Worm (Caenorhabditis elegans) whole organism, L4 larva: Measurements from ENCODE around the gene clhm-1.
A peak's percentile ranks its signal among the peaks of the same experiment; 100 is the strongest.

Source experiments
- F10B5.3 ChIP-seq: sonication (generic microtip); optimal IDR thresholded peaks from 2 replicates; lab custom pipeline; 2016; ENCODE audit warnings: mild to moderate bottlenecking, missing genetic modification characterization, missing compliant biosample characterization
- F44E2.7 ChIP-seq: fragments of 200-800 bp; sonication (Bioruptor generic); IDR thresholded peaks from 2 replicates; pipeline ENCODE4 v2.1.2; 2022; ENCODE audit warnings: missing genetic modification characterization, missing compliant biosample characterization
- F49E8.2 ChIP-seq: sonication (generic microtip); optimal IDR thresholded peaks from 2 replicates; lab custom pipeline; 2016; ENCODE audit warnings: missing compliant biosample characterization, mild to moderate bottlenecking, missing genetic modification characterization, borderline replicate concordance
- R02D3.7 ChIP-seq: fragments of 150-350 bp; sonication (generic microtip); optimal IDR thresholded peaks from 3 replicates; lab custom pipeline; 2014; ENCODE audit warnings: missing biosample characterization, missing genetic modification characterization
- Y5F2A.4 ChIP-seq: fragments of 200-800 bp; sonication (Bioruptor generic); optimal IDR thresholded peaks from 2 replicates; lab custom pipeline; 2018; ENCODE audit warnings: mild to moderate bottlenecking, missing genetic modification characterization, missing compliant biosample characterization
- Y75B8A.6 ChIP-seq: fragments of 200-800 bp; sonication (Bioruptor generic); IDR thresholded peaks from 2 replicates; pipeline ENCODE4 v1.3.6; 2022; ENCODE audit warnings: missing genetic modification reagents, missing genetic modification characterization, missing compliant biosample characterization
- ZK337.2 ChIP-seq: fragments of 200-800 bp; sonication (Bioruptor generic); IDR thresholded peaks from 2 replicates; pipeline ENCODE4 v1.3.6; 2022; ENCODE audit warnings: missing genetic modification reagents, missing genetic modification characterization, missing compliant biosample characterization
- aha-1 ChIP-seq: fragments of 150-350 bp; peaks from one replicate; lab custom pipeline; 2014; ENCODE audit warnings: missing biosample characterization, missing genetic modification characterization
- ama-1 ChIP-seq: fragments of 150-350 bp; optimal IDR thresholded peaks from 2 replicates; lab custom pipeline; 2014; ENCODE audit warnings: inconsistent platforms, mixed read lengths
- ceh-20 ChIP-seq: fragments of 200-800 bp; sonication (Bioruptor generic); IDR thresholded peaks from 2 replicates; pipeline ENCODE4 v1.3.6; 2022; ENCODE audit warnings: missing genetic modification reagents, missing genetic modification characterization, missing compliant biosample characterization
- ceh-82 ChIP-seq: sonication (generic microtip); optimal IDR thresholded peaks from 2 replicates; lab custom pipeline; 2017; ENCODE audit warnings: missing biosample characterization, missing genetic modification characterization
- ces-1 ChIP-seq: fragments of 150-350 bp; sonication (generic microtip); optimal IDR thresholded peaks from 4 replicates; lab custom pipeline; 2014; ENCODE audit warnings: missing biosample characterization, missing genetic modification reagents, missing genetic modification characterization
- ctbp-1 ChIP-seq: fragments of 200-800 bp; sonication (Bioruptor generic); IDR thresholded peaks from 2 replicates; pipeline ENCODE4 v1.3.6; 2022; ENCODE audit warnings: missing genetic modification reagents, missing genetic modification characterization, missing compliant biosample characterization
- daf-16 ChIP-seq, 3 experiments: sonication (generic microtip); optimal IDR thresholded peaks; 2 replicates each; lab custom pipeline; 2016 to 2017; ENCODE audit warnings: missing genetic modification characterization in 3 of 3, missing genetic modification reagents in 3 of 3, mild to moderate bottlenecking in 2 of 3, missing compliant biosample characterization in 2 of 3, missing biosample characterization in 1 of 3, moderate library complexity in 1 of 3
- egl-27 ChIP-seq: sonication (generic microtip); optimal IDR thresholded peaks from 3 replicates; lab custom pipeline; 2017; ENCODE audit warnings: missing biosample characterization, missing genetic modification reagents, missing genetic modification characterization
- fkh-10 ChIP-seq: fragments of 150-350 bp; optimal IDR thresholded peaks from 2 replicates; lab custom pipeline; 2014; ENCODE audit warnings: missing biosample characterization, missing genetic modification reagents, missing genetic modification characterization
- fos-1 ChIP-seq: fragments of 150-350 bp; optimal IDR thresholded peaks from 2 replicates; lab custom pipeline; 2014; ENCODE audit warnings: missing biosample characterization, missing genetic modification characterization
- hlh-11 ChIP-seq: fragments of 200-800 bp; sonication (Bioruptor generic); optimal IDR thresholded peaks from 2 replicates; lab custom pipeline; 2018; ENCODE audit warnings: mild to moderate bottlenecking, missing genetic modification characterization, missing compliant biosample characterization
- lin-13 ChIP-seq: fragments of 150-350 bp; optimal IDR thresholded peaks from 2 replicates; lab custom pipeline; 2014; ENCODE audit warnings: missing biosample characterization, missing genetic modification reagents, missing genetic modification characterization
- lin-38 ChIP-seq: fragments of 200-800 bp; sonication (Bioruptor generic); IDR thresholded peaks from 2 replicates; pipeline ENCODE4 v1.3.6; 2022; ENCODE audit warnings: missing genetic modification reagents, missing genetic modification characterization, missing compliant biosample characterization
- lir-3 ChIP-seq: sonication (generic microtip); optimal IDR thresholded peaks from 2 replicates; lab custom pipeline; 2016; ENCODE audit warnings: mild to moderate bottlenecking, missing genetic modification characterization, missing compliant biosample characterization
- madf-5 ChIP-seq, 2 experiments: fragments of 200-800 bp; sonication (Bioruptor generic); IDR thresholded peaks; 2 replicates each; pipeline ENCODE4 v1.3.6; 2022; ENCODE audit warnings: missing compliant biosample characterization in 2 of 2, missing genetic modification characterization in 2 of 2
- mdt-29 ChIP-seq: fragments of 200-800 bp; sonication (Bioruptor generic); IDR thresholded peaks from 2 replicates; pipeline ENCODE4 v1.3.6; 2022; ENCODE audit warnings: missing genetic modification reagents, missing genetic modification characterization, missing compliant biosample characterization
- mep-1 ChIP-seq: fragments of 150-350 bp; sonication (generic microtip); optimal IDR thresholded peaks from 3 replicates; lab custom pipeline; 2014; ENCODE audit warnings: missing biosample characterization, missing genetic modification characterization
- nhr-10 ChIP-seq: fragments of 150-350 bp; optimal IDR thresholded peaks from 2 replicates; lab custom pipeline; 2014; ENCODE audit warnings: missing biosample characterization, missing genetic modification characterization
- nhr-111 ChIP-seq: fragments of 200-800 bp; sonication (Bioruptor generic); optimal IDR thresholded peaks from 2 replicates; lab custom pipeline; 2018; ENCODE audit warnings: mild to moderate bottlenecking, missing genetic modification characterization, missing compliant biosample characterization
- nhr-28 ChIP-seq: fragments of 150-350 bp; optimal IDR thresholded peaks from 2 replicates; lab custom pipeline; 2014; ENCODE audit warnings: missing biosample characterization, missing genetic modification characterization
- nhr-41 ChIP-seq: fragments of 200-800 bp; sonication (Bioruptor generic); IDR thresholded peaks from 2 replicates; pipeline ENCODE4 v1.3.6; 2022; ENCODE audit warnings: missing genetic modification reagents, missing genetic modification characterization, missing compliant biosample characterization
- nhr-48 ChIP-seq: sonication (generic microtip); optimal IDR thresholded peaks from 2 replicates; lab custom pipeline; 2016; ENCODE audit warnings: mild to moderate bottlenecking, missing genetic modification characterization, missing compliant biosample characterization
- pha-4 ChIP-seq, 2 experiments: fragments of 150-350 bp in 1 of 2; fragments of 200-800 bp in 1 of 2; sonication (Bioruptor generic) in 1 of 2; IDR thresholded peaks in 1 of 2; optimal IDR thresholded peaks in 1 of 2; 2 replicates each; pipeline versions ENCODE4 v1.3.6 to Lab custom; 2014 to 2022; ENCODE audit warnings: missing genetic modification characterization in 2 of 2, missing genetic modification reagents in 2 of 2, missing biosample characterization in 1 of 2, missing compliant biosample characterization in 1 of 2
- php-3 ChIP-seq: fragments of 200-800 bp; sonication (Bioruptor generic); IDR thresholded peaks from 2 replicates; pipeline ENCODE4 v1.3.6; 2022; ENCODE audit warnings: missing genetic modification reagents, missing genetic modification characterization, missing compliant biosample characterization
- pqm-1 ChIP-seq: sonication (generic microtip); optimal IDR thresholded peaks from 2 replicates; lab custom pipeline; 2017; ENCODE audit warnings: missing biosample characterization, missing genetic modification characterization
- rbr-2 ChIP-seq: sonication (generic microtip); optimal IDR thresholded peaks from 2 replicates; lab custom pipeline; 2016; ENCODE audit warnings: missing genotype, missing genetic modification characterization, missing compliant biosample characterization
- sdz-12 ChIP-seq: fragments of 200-800 bp; sonication (Bioruptor generic); optimal IDR thresholded peaks from 2 replicates; lab custom pipeline; 2018; ENCODE audit warnings: mild to moderate bottlenecking, missing genetic modification characterization, missing compliant biosample characterization
- set-16 ChIP-seq: fragments of 200-800 bp; sonication (Bioruptor generic); IDR thresholded peaks from 2 replicates; pipeline ENCODE4 v1.3.6; 2022; ENCODE audit warnings: missing genetic modification reagents, missing genetic modification characterization, missing compliant biosample characterization
- skn-1 ChIP-seq: fragments of 150-350 bp; optimal IDR thresholded peaks from 2 replicates; lab custom pipeline; 2014; ENCODE audit warnings: missing biosample characterization, missing genetic modification characterization
- snpc-1.2 ChIP-seq: fragments of 200-800 bp; sonication (Bioruptor generic); IDR thresholded peaks from 2 replicates; pipeline ENCODE4 v1.3.6; 2022; ENCODE audit warnings: missing genetic modification reagents, missing genetic modification characterization, missing compliant biosample characterization
- spr-1 ChIP-seq: sonication (generic microtip); optimal IDR thresholded peaks from 2 replicates; lab custom pipeline; 2016; ENCODE audit warnings: mild to moderate bottlenecking, missing genetic modification characterization, missing compliant biosample characterization
- spr-3 ChIP-seq: fragments of 200-800 bp; sonication (Bioruptor generic); optimal IDR thresholded peaks from 2 replicates; lab custom pipeline; 2018; ENCODE audit warnings: mild to moderate bottlenecking, missing genetic modification characterization, missing compliant biosample characterization
- unc-62 ChIP-seq, 3 experiments: fragments of 150-350 bp in 1 of 3; sonication (generic microtip); optimal IDR thresholded peaks in 2 of 3; peaks in 1 of 3; 1 replicate in 1 of 3; 2 replicates in 2 of 3; lab custom pipeline; 2014 to 2017; ENCODE audit warnings: missing biosample characterization in 3 of 3, missing genetic modification characterization in 3 of 3, missing genetic modification reagents in 3 of 3, missing genotype in 1 of 3
- vab-7 ChIP-seq: fragments of 200-800 bp; sonication (Bioruptor generic); IDR thresholded peaks from 2 replicates; pipeline ENCODE4 v1.3.6; 2022; ENCODE audit warnings: missing genetic modification reagents, missing genetic modification characterization, missing compliant biosample characterization
- zfp-3 ChIP-seq: fragments of 200-800 bp; sonication (Bioruptor generic); conservative IDR thresholded peaks from 2 replicates; pipeline ENCODE4 v1.3.6; 2022; ENCODE audit warnings: missing genetic modification reagents, missing genetic modification characterization, missing compliant biosample characterization
- zip-11 ChIP-seq: fragments of 200-800 bp; sonication (Bioruptor generic); IDR thresholded peaks from 2 replicates; pipeline ENCODE4 v1.3.6; 2022; ENCODE audit warnings: missing genetic modification characterization, missing compliant biosample characterization
- zip-2 ChIP-seq: fragments of 150-350 bp; optimal IDR thresholded peaks from 2 replicates; lab custom pipeline; 2014; ENCODE audit warnings: missing biosample characterization, missing genetic modification characterization
- ztf-7 ChIP-seq: fragments of 150-350 bp; optimal IDR thresholded peaks from 2 replicates; lab custom pipeline; 2014; ENCODE audit warnings: missing biosample characterization, missing genetic modification characterization

The clhm-1 gene

ce11 chrII:6829108-6829507 is 41.7 kb downstream of the clhm-1 start (continued):
- no peak for TF ChIP-seq mdt-29 (GFP tag; lab: Robert Waterston, UW)
- TF ChIP-seq lin-38: no peak
- no peak for TF ChIP-seq F49E8.2
- peak; percentile 79 for TF ChIP-seq hlh-11 (tag; lab: Kevin White, UChicago)
- TF ChIP-seq Y75B8A.6 (GFP tag; lab: Robert Waterston, UW): no peak
- no peak for TF ChIP-seq ceh-82 (tag; lab: Kevin White, UChicago)
- peak; percentile 55 for TF ChIP-seq pqm-1
- TF ChIP-seq unc-62 (GFP tag; optimal IDR thresholded peaks at IDR 0.05 in 1 of 2; lab: Kevin White, UChicago): peak in 1 of 2 experiments; percentile 99
- TF ChIP-seq unc-62 (tag; optimal IDR thresholded peaks at IDR 0.05; lab: Kevin White, UChicago): no peak
- no peak for TF ChIP-seq F10B5.3 (tag; lab: Kevin White, UChicago)
- TF ChIP-seq daf-16 (GFP tag; optimal IDR thresholded peaks at IDR 0.05; lab: Kevin White, UChicago): no peak
- peak; percentile 36 for TF ChIP-seq daf-16 (tag; optimal IDR thresholded peaks at IDR 0.05; lab: Kevin White, UChicago)
- TF ChIP-seq ztf-7 (tag; lab: Kevin White, UChicago): no peak
- no peak for TF ChIP-seq spr-1
- no peak for TF ChIP-seq spr-3 (GFP tag; lab: Kevin White, UChicago)
- no peak for TF ChIP-seq nhr-41 (GFP tag; lab: Robert Waterston, UW)
- TF ChIP-seq nhr-111 (GFP tag; lab: Kevin White, UChicago): no peak
- no peak for TF ChIP-seq fos-1
- TF ChIP-seq zip-2: no peak
- no peak for TF ChIP-seq php-3 (GFP tag; lab: Robert Waterston, UW)
- no peak for TF ChIP-seq ama-1 (lab: Kevin White, UChicago)

- TF ChIP-seq R02D3.7 (tag; lab: Kevin White, UChicago) (no peak), mep-1 (tag; lab: Kevin White, UChicago) (peak; percentile 7), ctbp-1 (GFP tag; lab: Robert Waterston, UW) (0 out of 2 replicates have a peak, but pooled peaks have one; percentile 13), Y5F2A.4 (GFP tag; lab: Kevin White, UChicago) (no peak), set-16 (GFP tag; lab: Robert Waterston, UW) (peak; percentile 59; the same call in 1 of the 2 replicates), php-3 (GFP tag; lab: Robert Waterston, UW) (no peak), rbr-2 (tag; lab: Kevin White, UChicago) (peak; percentile 5), aha-1 (tag; lab: Kevin White, UChicago) (peak; percentile 49), sdz-12 (peak; percentile 9), egl-27 (tag; lab: Kevin White, UChicago) (no peak), nhr-10 (tag; lab: Kevin White, UChicago) (no peak), lin-13 (GFP tag; lab: Kevin White, UChicago) (no peak), madf-5 (GFP tag; IDR thresholded peaks at IDR 0.05; lab: Robert Waterston, UW) (0 out of 4 replicates have a peak, but pooled peaks of 1 of the 2 experiments have one; percentile 57), ama-1 (lab: Kevin White, UChicago) (no peak), nhr-111 (GFP tag; lab: Kevin White, UChicago) (no peak), vab-7 (GFP tag; lab: Robert Waterston, UW) (0 out of 2 replicates have a peak, but pooled peaks have one; percentile 19), unc-62 (GFP tag; optimal IDR thresholded peaks at IDR 0.05 in 1 of 2; lab: Kevin White, UChicago) (peak in 1 of 2 experiments; percentile 98), unc-62 (tag; optimal IDR thresholded peaks at IDR 0.05; lab: Kevin White, UChicago) (no peak), ces-1 (no peak), ceh-20 (no peak), fkh-10 (GFP tag; lab: Kevin White, UChicago) (peak; percentile 21)
Observed at ce11 chrII:6828073-6828900, 42.5 kb downstream of the clhm-1 start.

ce11 chrII:6827388-6827787 is 43.4 kb downstream of the clhm-1 start:
- TF ChIP-seq Y75B8A.6 (GFP tag; lab: Robert Waterston, UW) (no peak), ceh-20 (0 out of 2 replicates have a peak, but pooled peaks have one; percentile 53), rbr-2 (tag; lab: Kevin White, UChicago) (peak; percentile 36), ZK337.2 (GFP tag; lab: Robert Waterston, UW) (no peak), snpc-1.2 (GFP tag; lab: Robert Waterston, UW) (no peak), zfp-3 (GFP tag; lab: Robert Waterston, UW) (no peak), F44E2.7 (no peak), zip-11 (no peak), spr-3 (GFP tag; lab: Kevin White, UChicago) (no peak), skn-1 (no peak), vab-7 (GFP tag; lab: Robert Waterston, UW) (no peak), pha-4 (GFP tag; IDR thresholded peaks at IDR 0.05; lab: Robert Waterston, UW) (peak; percentile 51; the same call in 1 of the 2 replicates), pha-4 (tag; optimal IDR thresholded peaks at IDR 0.05; lab: Kevin White, UChicago) (no peak), nhr-28 (tag; lab: Kevin White, UChicago) (peak; percentile 74), nhr-10 (tag; lab: Kevin White, UChicago) (no peak), lir-3 (tag; lab: Kevin White, UChicago) (no peak), nhr-48 (no peak)
